Fruit fly (Drosophila melanogaster): Measurements from ENCODE around the gene CG9795.

The CG9795 gene

DNA sequence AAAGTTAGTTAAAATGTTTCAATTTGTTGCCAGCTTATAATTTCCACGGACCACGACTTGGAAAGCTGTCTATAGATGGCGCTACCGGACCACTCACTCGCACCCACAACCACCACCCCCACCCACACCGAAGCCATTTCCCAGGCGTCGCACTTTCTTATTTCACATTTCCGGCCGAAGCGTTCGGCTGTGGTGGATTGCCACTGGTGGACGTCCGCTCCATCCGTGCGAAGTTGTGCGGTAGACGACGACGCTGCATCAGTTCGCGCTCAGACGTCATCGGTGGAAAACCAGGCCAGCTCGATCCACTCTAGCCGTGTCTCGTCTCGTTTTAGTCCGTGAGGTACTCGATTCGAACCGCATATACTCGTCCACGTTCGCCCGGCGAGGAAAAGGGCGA lies 40.1 kb downstream of the CG9795 start, which contains the start of gene CG1090:
Gene CG1090, plus strand, starts transcription at position 259 of the 400 bp plus-strand sequence.
- TF ChIP-seq dmrt93B (GFP tag; optimal IDR thresholded peaks at IDR 0.05) (no peak), OdsH (GFP tag; optimal IDR thresholded peaks at IDR 0.05) (no peak), Abd-B (GFP tag; optimal IDR thresholded peaks at IDR 0.05) (no peak), Hnf4 (GFP tag; optimal IDR thresholded peaks at IDR 0.05) (no peak), Hr78 (GFP tag; optimal IDR thresholded peaks at IDR 0.05) (no peak), Sp1 (GFP tag; optimal IDR thresholded peaks at IDR 0.05) (no peak), jim (GFP tag; optimal IDR thresholded peaks at IDR 0.05) (no peak), ey (GFP tag; optimal IDR thresholded peaks at IDR 0.05) (no peak), pan (optimal IDR thresholded peaks at IDR 0.05) (no peak), Dif (GFP tag; optimal IDR thresholded peaks at IDR 0.05; ENCODE audit: partially characterized antibody) (no peak), lola (GFP tag; optimal IDR thresholded peaks at IDR 0.05) (no peak), woc (GFP tag; optimal IDR thresholded peaks at IDR 0.05) (no peak), CG9705 (GFP tag; optimal IDR thresholded peaks at IDR 0.05) (no peak), Hr83 (GFP tag; optimal IDR thresholded peaks at IDR 0.05; ENCODE audit: poor library complexity, severe bottlenecking) (no peak), Jra (GFP tag; optimal IDR thresholded peaks at IDR 0.05) (no peak), Rel (GFP tag; optimal IDR thresholded peaks at IDR 0.05) (no peak), Rel (tag; optimal IDR thresholded peaks at IDR 0.05) (no peak), CG32264 (GFP tag; optimal IDR thresholded peaks at IDR 0.05) (no peak), dl (GFP tag; optimal IDR thresholded peaks at IDR 0.05; ENCODE audit: insufficient read depth in 1 of 2, partially characterized antibody in 2 of 2) (no peak), HLH106 (tag; optimal IDR thresholded peaks at IDR 0.05) (no peak), br (GFP tag; optimal IDR thresholded peaks at IDR 0.05) (no peak)

DNA sequence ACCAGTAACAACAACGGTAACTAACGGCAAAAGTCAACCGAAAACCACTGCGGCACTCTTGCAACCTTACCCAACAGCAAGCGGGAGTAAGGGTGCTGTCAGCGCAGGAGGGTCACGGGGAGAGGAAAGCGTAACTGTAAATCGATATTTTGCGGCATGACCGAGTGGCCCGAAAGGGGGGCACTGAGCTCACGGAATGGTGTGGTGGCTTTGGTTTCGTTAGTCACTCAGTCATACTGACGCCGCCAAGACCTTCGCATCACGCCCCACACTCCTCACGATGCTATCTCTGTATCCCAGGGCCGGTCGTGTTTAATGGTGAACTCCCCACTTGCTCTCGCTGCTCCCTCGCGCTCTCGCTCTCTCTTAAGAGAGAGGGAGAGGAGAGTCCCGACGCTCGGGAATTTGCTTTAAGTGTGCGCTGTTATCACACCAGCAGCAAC lies 41.2 kb downstream of the CG9795 start:
- TF ChIP-seq sv (GFP tag; optimal IDR thresholded peaks at IDR 0.05) (no peak), CG32264 (GFP tag; optimal IDR thresholded peaks at IDR 0.05) (no peak), Sp1 (GFP tag; optimal IDR thresholded peaks at IDR 0.05) (no peak), lola (GFP tag; optimal IDR thresholded peaks at IDR 0.05) (no peak), foxo (GFP tag; optimal IDR thresholded peaks at IDR 0.05) (no peak), fru (GFP tag; optimal IDR thresholded peaks at IDR 0.05) (no peak), Dfd (GFP tag; optimal IDR thresholded peaks at IDR 0.05) (no peak), woc (GFP tag; optimal IDR thresholded peaks at IDR 0.05) (no peak), Dif (GFP tag; optimal IDR thresholded peaks at IDR 0.05; ENCODE audit: partially characterized antibody) (peak; percentile 92), N (GFP tag; optimal IDR thresholded peaks at IDR 0.05) (no peak), Hr78 (GFP tag; optimal IDR thresholded peaks at IDR 0.05) (no peak), dmrt93B (GFP tag; optimal IDR thresholded peaks at IDR 0.05) (no peak), Jra (GFP tag; optimal IDR thresholded peaks at IDR 0.05) (peak; percentile 7), CG9705 (GFP tag; optimal IDR thresholded peaks at IDR 0.05) (no peak), dsf (GFP tag; optimal IDR thresholded peaks at IDR 0.05; ENCODE audit: borderline replicate concordance) (no peak), Vsx2 (GFP tag; optimal IDR thresholded peaks at IDR 0.05; ENCODE audit: partially characterized antibody) (peak; percentile 20), Hr83 (GFP tag; optimal IDR thresholded peaks at IDR 0.05; ENCODE audit: poor library complexity, severe bottlenecking) (peak; percentile 38), CrebA (GFP tag; optimal IDR thresholded peaks at IDR 0.05; ENCODE audit: borderline replicate concordance) (no peak), br (GFP tag; optimal IDR thresholded peaks at IDR 0.05) (no peak), h (GFP tag; optimal IDR thresholded peaks at IDR 0.05) (peak; percentile 16), Rel (GFP tag; optimal IDR thresholded peaks at IDR 0.05) (no peak), Rel (tag; optimal IDR thresholded peaks at IDR 0.05) (no peak), HLH106 (tag; optimal IDR thresholded peaks at IDR 0.05) (no peak), dl (GFP tag; optimal IDR thresholded peaks at IDR 0.05; ENCODE audit: insufficient read depth in 1 of 2, partially characterized antibody in 2 of 2) (peak; percentile 54 to 85), ey (GFP tag; optimal IDR thresholded peaks at IDR 0.05) (no peak), OdsH (GFP tag; optimal IDR thresholded peaks at IDR 0.05) (no peak), rgr (GFP tag; optimal IDR thresholded peaks at IDR 0.05) (no peak), jim (GFP tag; optimal IDR thresholded peaks at IDR 0.05) (no peak)

DNA sequence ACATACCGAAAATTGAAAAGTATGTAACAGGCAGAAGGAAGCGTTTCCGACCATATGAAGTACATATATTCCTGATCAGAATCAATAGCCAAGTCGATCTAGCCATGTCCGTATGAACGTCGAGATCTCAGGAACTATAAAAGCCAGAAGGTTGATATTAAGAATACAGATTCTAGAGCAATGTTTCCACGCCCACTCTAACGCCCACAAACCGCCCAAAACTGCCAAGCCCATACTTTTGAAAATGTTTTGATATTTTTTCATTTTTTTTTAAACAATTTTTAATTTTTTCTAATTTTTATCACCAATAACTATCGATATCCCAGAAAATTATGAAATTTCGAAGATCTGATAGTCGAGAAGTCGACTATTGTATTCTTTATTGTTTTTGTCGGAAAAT lies 42.5 kb downstream of the CG9795 start:
- TF ChIP-seq Dfd (GFP tag; optimal IDR thresholded peaks at IDR 0.05) = peak; percentile 90
- TF ChIP-seq Hr78 (GFP tag; optimal IDR thresholded peaks at IDR 0.05) = no peak

All from whole organism, wandering third instar larva.